Fruit fly (Drosophila melanogaster): ENCODE measurements around the gene CG14313.

The CG14313 gene

dm6 chr3R:18188702-18189125, 3.1 kb downstream of the CG14313 start, which contains the start of the genes CG12321 and MED17 (continued):
- TF ChIP-seq Xbp1 (GFP tag; optimal IDR thresholded peaks at IDR 0.05) (peak; percentile 94), wdn (GFP tag; IDR thresholded peaks at IDR 0.05) (peak; percentile 80), CG11085 (GFP tag; IDR thresholded peaks at IDR 0.05) (peak; percentile 92), wek (GFP tag; optimal IDR thresholded peaks at IDR 0.05) (no peak), CG5245 (GFP tag; optimal IDR thresholded peaks at IDR 0.05) (peak; percentile 74), HLH54F (GFP tag; optimal IDR thresholded peaks at IDR 0.05) (peak; percentile 74), ssp (GFP tag; IDR thresholded peaks at IDR 0.05) (peak; percentile 87), CG8359 (GFP tag; optimal IDR thresholded peaks at IDR 0.05; ENCODE audit: borderline replicate concordance) (peak; percentile 46), CG9215 (GFP tag; IDR thresholded peaks at IDR 0.05) (peak; percentile 88), zen2 (GFP tag; IDR thresholded peaks at IDR 0.05; ENCODE audit: partially characterized antibody) (no peak), BtbVII (GFP tag; optimal IDR thresholded peaks at IDR 0.05) (peak; percentile 86), CG9932 (GFP tag; IDR thresholded peaks at IDR 0.05) (peak; percentile 97), Hr51 (GFP tag; optimal IDR thresholded peaks at IDR 0.05) (peak; percentile 74 to 91), aop (GFP tag; IDR thresholded peaks at IDR 0.05) (no peak), CG42726 (GFP tag; IDR thresholded peaks at IDR 0.05; ENCODE audit: partially characterized antibody) (no peak), CG6654 (GFP tag; optimal IDR thresholded peaks at IDR 0.05) (peak; percentile 69), E2f1 (GFP tag; IDR thresholded peaks at IDR 0.05) (peak; percentile 88), CG1832 (GFP tag; optimal IDR thresholded peaks at IDR 0.05) (no peak), Oaz (GFP tag; IDR thresholded peaks at IDR 0.05) (peak; percentile 50; the same call in 1 of the 2 replicates), CG3847 (GFP tag; IDR thresholded peaks at IDR 0.05) (peak; percentile 95), CG9876 (GFP tag; optimal IDR thresholded peaks at IDR 0.05) (no peak), CTCF (GFP tag; optimal IDR thresholded peaks at IDR 0.05) (peak; percentile 48), CG16815 (GFP tag; optimal IDR thresholded peaks at IDR 0.05) (peak; percentile 92), sr (GFP tag; IDR thresholded peaks at IDR 0.05) (no peak), CG16863 (GFP tag; optimal IDR thresholded peaks at IDR 0.05) (peak; percentile 66), Elba2 (GFP tag; optimal IDR thresholded peaks at IDR 0.05) (peak; percentile 55), bigmax (GFP tag; optimal IDR thresholded peaks at IDR 0.05) (no peak), HLHmδ (GFP tag; optimal IDR thresholded peaks at IDR 0.05) (no peak), Ptx1 (GFP tag; IDR thresholded peaks at IDR 0.05) (peak; percentile 93), so (GFP tag; IDR thresholded peaks at IDR 0.05) (peak; percentile 78; the same call in 1 of the 3 replicates), chm (GFP tag; IDR thresholded peaks at IDR 0.05) (peak; percentile 79), Sox100B (GFP tag; optimal IDR thresholded peaks at IDR 0.05) (peak; percentile 88), CG31441 (GFP tag; IDR thresholded peaks at IDR 0.05) (peak; percentile 87), cas (GFP tag; IDR thresholded peaks at IDR 0.05) (peak; percentile 83), Doc2 (GFP tag; IDR thresholded peaks at IDR 0.05) (0 out of 2 replicates have a peak, but pooled peaks have one; percentile 57), gcm (GFP tag; optimal IDR thresholded peaks at IDR 0.05) (peak; percentile 61)

dm6 chr3R:18185385-18185784, 6.4 kb downstream of the CG14313 start, which contains the start of the genes Arp5 and CG7208:
Gene Arp5, plus strand, starts transcription at chr3R:18185498.
Gene CG7208, minus strand, starts transcription at chr3R:18185715.
- peak; percentile 48 for TF ChIP-seq Fer2 (tag; optimal IDR thresholded peaks at IDR 0.05)
- no peak for TF ChIP-seq pan (optimal IDR thresholded peaks at IDR 0.05)
- peak in 1 of 2 experiments; percentile 71 for TF ChIP-seq pan (GFP tag; optimal IDR thresholded peaks at IDR 0.05 in 1 of 2, IDR thresholded peaks at IDR 0.05 in 1 of 2)
- TF ChIP-seq Myb (GFP tag; optimal IDR thresholded peaks at IDR 0.05): peak; percentile 86
- TF ChIP-seq CG6654 (GFP tag; optimal IDR thresholded peaks at IDR 0.05): no peak
- TF ChIP-seq ash1 (GFP tag; optimal IDR thresholded peaks at IDR 0.05): no peak
- peak; percentile 36; the same call in 1 of the 2 replicates for TF ChIP-seq Ada2b (GFP tag; IDR thresholded peaks at IDR 0.05)
- TF ChIP-seq CG4360 (GFP tag; IDR thresholded peaks at IDR 0.05): no peak
- no peak for TF ChIP-seq NK7.1 (GFP tag; optimal IDR thresholded peaks at IDR 0.05)
- TF ChIP-seq toy (GFP tag; IDR thresholded peaks at IDR 0.05): no peak
- peak; percentile 48 for TF ChIP-seq CG10366 (GFP tag; IDR thresholded peaks at IDR 0.05)
- peak; percentile 69 for TF ChIP-seq CG13123 (GFP tag; optimal IDR thresholded peaks at IDR 0.05)
- TF ChIP-seq Ssrp (tag; optimal IDR thresholded peaks at IDR 0.05): peak; percentile 56
- no peak for TF ChIP-seq Awh (GFP tag; IDR thresholded peaks at IDR 0.05)
- TF ChIP-seq CG7357 (GFP tag; IDR thresholded peaks at IDR 0.05): 0 out of 3 replicates have a peak, but pooled peaks have one; percentile 36
- no peak for TF ChIP-seq lab (GFP tag; optimal IDR thresholded peaks at IDR 0.05)
- peak; percentile 67 for TF ChIP-seq CG17361 (GFP tag; IDR thresholded peaks at IDR 0.05)
- TF ChIP-seq h (optimal IDR thresholded peaks at IDR 0.05): no peak
- no peak for TF ChIP-seq CG17568 (GFP tag; optimal IDR thresholded peaks at IDR 0.05)
- TF ChIP-seq pb (GFP tag; optimal IDR thresholded peaks at IDR 0.05): no peak
